Fruit fly (Drosophila melanogaster): ENCODE measurements around the gene CG5418.
A peak's percentile ranks its signal among the peaks of the same experiment; 100 is the strongest.

DNA sequence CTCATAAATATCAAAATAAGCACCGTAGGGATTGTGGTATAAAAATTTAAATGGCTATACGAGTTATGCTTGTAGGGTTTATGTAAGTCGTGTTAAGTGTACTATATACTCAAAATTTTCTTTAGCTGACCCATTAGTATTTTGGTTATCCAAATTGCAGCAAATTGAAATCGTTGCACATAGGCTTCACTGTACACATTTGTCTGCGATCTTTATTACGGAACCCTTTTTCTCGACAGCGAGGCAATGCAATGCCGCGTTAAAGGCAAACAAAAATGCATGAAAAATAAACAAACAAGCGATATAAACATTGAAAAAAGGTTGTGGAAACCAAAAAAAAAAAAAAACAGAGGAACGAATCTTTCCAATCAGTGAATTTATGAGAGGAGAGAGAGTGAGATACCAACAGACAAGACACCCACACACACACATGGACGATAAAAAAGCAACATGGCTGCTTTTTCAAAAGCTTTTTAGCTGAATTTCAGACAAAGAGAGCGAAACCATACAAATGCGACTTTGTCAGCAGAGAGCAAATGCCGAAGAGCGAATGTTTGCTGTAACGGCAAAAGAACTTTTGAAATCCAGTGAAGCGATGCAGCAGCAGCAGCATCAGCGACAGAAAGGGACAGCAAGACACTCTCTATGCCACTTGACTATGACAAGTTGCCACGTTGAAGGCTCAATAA is 31.0 kb upstream of the CG5418 start:
- TF ChIP-seq fru (GFP tag; optimal IDR thresholded peaks at IDR 0.05) = peak; percentile 97
- no peak for TF ChIP-seq Hr78 (GFP tag; optimal IDR thresholded peaks at IDR 0.05)
- peak; percentile 97 for TF ChIP-seq br (GFP tag; optimal IDR thresholded peaks at IDR 0.05)
- TF ChIP-seq Abd-B (GFP tag; optimal IDR thresholded peaks at IDR 0.05) = no peak
- TF ChIP-seq h (GFP tag; optimal IDR thresholded peaks at IDR 0.05) = peak; percentile 97
